Worm (Caenorhabditis elegans): ENCODE results near the gene col-128.

DNA sequence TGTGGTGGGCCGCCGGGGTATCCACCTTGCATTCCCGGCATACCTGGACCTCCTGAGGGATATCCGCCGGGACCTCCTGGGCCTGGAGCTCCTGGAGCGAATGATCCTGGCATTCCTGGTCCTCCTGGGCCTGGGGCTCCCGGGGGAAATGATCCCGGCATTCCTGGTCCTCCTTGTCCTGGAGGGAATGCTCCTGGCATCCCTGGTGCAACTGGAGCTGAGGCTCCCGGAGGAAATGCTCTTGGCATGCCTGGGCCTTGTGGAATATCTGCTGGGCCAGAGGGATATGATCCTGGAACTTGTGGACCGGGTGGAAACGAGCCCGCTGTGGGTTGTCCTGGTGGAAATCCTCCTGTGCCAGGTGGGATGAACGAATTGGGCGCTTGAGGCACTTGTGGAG lies 13.3 kb upstream of the col-128 start:
- TF ChIP-seq ama-1 (optimal IDR thresholded peaks at IDR 0.05) = no peak
- no peak for TF ChIP-seq pes-1 (GFP tag; IDR thresholded peaks at IDR 0.05)
- TF ChIP-seq F13C5.2 (tag; optimal IDR thresholded peaks at IDR 0.05) = no peak
- no peak for TF ChIP-seq ets-7 (tag; optimal IDR thresholded peaks at IDR 0.05)

All from whole organism, early embryonic.